Fruit fly (Drosophila melanogaster) whole organism, wandering third instar larva: ENCODE data around the gene p24-2.

ENCODE experiments used
- Dif ChIP-seq: fragments of 200-275, 200-300 bp; sonication (Bioruptor generic); optimal IDR thresholded peaks from 2 replicates; lab custom pipeline; 2018; ENCODE audit warnings: missing biosample characterization, missing genetic modification characterization; ENCODE audit not compliant: partially characterized antibody
- Hr78 ChIP-seq: fragments of >200 bp; optimal IDR thresholded peaks from 2 replicates; lab custom pipeline; 2017; ENCODE audit warnings: missing biosample characterization, missing genetic modification characterization
- Hr83 ChIP-seq: fragments of 200-300 bp; sonication (Bioruptor generic); optimal IDR thresholded peaks from 2 replicates; lab custom pipeline; 2016; ENCODE audit warnings: missing biosample characterization, mild to moderate bottlenecking, missing genetic modification characterization, moderate library complexity; ENCODE audit not compliant: poor library complexity, severe bottlenecking
- Myc ChIP-seq: fragments of >200 bp; optimal IDR thresholded peaks from 2 replicates; lab custom pipeline; 2017
- OdsH ChIP-seq: fragments of 200-800 bp; sonication (Bioruptor generic); optimal IDR thresholded peaks from 2 replicates; lab custom pipeline; 2016; ENCODE audit warnings: missing biosample characterization, mild to moderate bottlenecking, missing genetic modification characterization
- br ChIP-seq: fragments of 200-800 bp; sonication (Bioruptor generic); optimal IDR thresholded peaks from 2 replicates; lab custom pipeline; 2016; ENCODE audit warnings: missing biosample characterization, missing genetic modification characterization
- ey ChIP-seq: fragments of 200-800 bp; sonication (Bioruptor generic); optimal IDR thresholded peaks from 2 replicates; lab custom pipeline; 2016; ENCODE audit warnings: missing biosample characterization, missing genetic modification characterization
- fru ChIP-seq: fragments of 200-800 bp; sonication (Bioruptor generic); optimal IDR thresholded peaks from 3 replicates; lab custom pipeline; 2016; ENCODE audit warnings: missing biosample characterization, mild to moderate bottlenecking, missing genetic modification characterization
- rgr ChIP-seq: fragments of 200-800 bp; sonication (Bioruptor generic); optimal IDR thresholded peaks from 3 replicates; lab custom pipeline; 2016; ENCODE audit warnings: missing biosample characterization, mild to moderate bottlenecking, missing genetic modification characterization
- usp ChIP-seq: fragments of >200 bp; optimal IDR thresholded peaks from 2 replicates; lab custom pipeline; 2017; ENCODE audit warnings: missing biosample characterization, missing genetic modification characterization

dm6 chr3R:9684125-9684524, 8.5 kb downstream of the p24-2 start, which contains the start of gene CG9444:
- no peak for TF ChIP-seq OdsH
- no peak for TF ChIP-seq Hr78
- TF ChIP-seq fru (GFP tag; lab: Kevin White, UChicago) = no peak
- no peak for TF ChIP-seq rgr (GFP tag; lab: Kevin White, UChicago)
- no peak for TF ChIP-seq br
- TF ChIP-seq Hr83 (GFP tag; lab: Kevin White, UChicago) = no peak
- TF ChIP-seq Myc = no peak
- TF ChIP-seq usp (GFP tag; lab: Kevin White, UChicago) = no peak
- TF ChIP-seq Dif (GFP tag; lab: Kevin White, UChicago) = no peak
- TF ChIP-seq ey (GFP tag; lab: Kevin White, UChicago) = no peak
